Worm (Caenorhabditis elegans) whole organism, early embryonic: Measurements from ENCODE around the gene C13G5.2.

Source experiments
- ama-1 ChIP-seq: fragments of 150-350 bp; optimal IDR thresholded peaks from 2 replicates; lab custom pipeline; 2014
- scrt-1 ChIP-seq: fragments of 200-800 bp; sonication (Bioruptor generic); IDR thresholded peaks from 2 replicates; pipeline ENCODE4 v1.3.6; 2022; ENCODE audit warnings: missing genetic modification characterization, missing compliant biosample characterization

DNA sequence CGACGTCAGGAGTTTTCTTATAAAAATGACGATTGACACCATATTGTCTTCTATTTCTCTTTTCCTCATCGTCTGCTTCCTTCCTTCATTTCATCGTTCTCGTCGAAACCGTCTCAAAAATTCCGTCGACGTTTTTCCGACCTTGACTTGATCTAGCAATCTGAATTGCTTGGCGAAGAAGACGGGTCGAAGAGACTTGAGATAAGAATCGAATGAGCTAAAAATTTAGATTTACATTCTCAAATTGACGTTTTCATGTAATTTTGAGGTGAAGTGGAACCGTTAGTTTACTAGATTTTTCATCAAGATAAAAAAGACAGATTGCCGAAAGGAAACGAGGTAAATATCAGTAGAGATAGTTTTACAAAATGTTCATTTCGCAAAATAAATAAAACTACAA is 40.7 kb downstream of the C13G5.2 start:
- no peak for TF ChIP-seq ama-1 (lab: Kevin White, UChicago)
- no peak for TF ChIP-seq scrt-1 (GFP tag; lab: Robert Waterston, UW)
